Worm (Caenorhabditis elegans): ENCODE results near the gene C44B11.1.

ce11 chrIII:3169279-3169678 is 14.2 kb downstream of the C44B11.1 start:
- TF ChIP-seq W03F9.2 (tag; optimal IDR thresholded peaks at IDR 0.05): no peak
- TF ChIP-seq him-1 (tag; optimal IDR thresholded peaks at IDR 0.05): no peak
- no peak for TF ChIP-seq dao-5 (tag; optimal IDR thresholded peaks at IDR 0.05)
